Worm (Caenorhabditis elegans) whole organism, young adult: Measurements from ENCODE around the gene Y32H12A.6.

Experiments
- B0019.2 ChIP-seq: fragments of 200-800 bp; sonication (Bioruptor generic); conservative IDR thresholded peaks from 2 replicates; pipeline ENCODE4 v1.3.6; 2022; ENCODE audit warnings: missing genetic modification reagents, missing genetic modification characterization, missing compliant biosample characterization
- B0261.1 ChIP-seq: sonication (generic microtip); optimal IDR thresholded peaks from 2 replicates; lab custom pipeline; 2016; ENCODE audit warnings: mild to moderate bottlenecking, missing genetic modification characterization, moderate library complexity, missing compliant biosample characterization
- B0336.3 ChIP-seq: fragments of 200-800 bp; sonication (Bioruptor generic); IDR thresholded peaks from 2 replicates; pipeline ENCODE4 v1.3.6; 2022; ENCODE audit warnings: missing genetic modification characterization, missing compliant biosample characterization
- F10E7.11 ChIP-seq: sonication (generic microtip); optimal IDR thresholded peaks from 2 replicates; lab custom pipeline; 2017; ENCODE audit warnings: mild to moderate bottlenecking, missing genetic modification characterization, moderate library complexity, missing compliant biosample characterization
- F37B4.10 ChIP-seq: fragments of 200-800 bp; sonication (Bioruptor generic); IDR thresholded peaks from 2 replicates; pipeline ENCODE4 v1.3.6; 2022; ENCODE audit warnings: missing genetic modification characterization, missing compliant biosample characterization
- F52B5.7 ChIP-seq: sonication (generic microtip); optimal IDR thresholded peaks from 2 replicates; lab custom pipeline; 2016; ENCODE audit warnings: mild to moderate bottlenecking, missing genetic modification characterization, missing compliant biosample characterization
- F57A8.1 ChIP-seq: fragments of 200-800 bp; sonication (Bioruptor generic); optimal IDR thresholded peaks from 2 replicates; lab custom pipeline; 2018; ENCODE audit warnings: mild to moderate bottlenecking, missing genetic modification characterization, moderate library complexity, missing compliant biosample characterization
- K11D2.4 ChIP-seq: fragments of 200-800 bp; sonication (Bioruptor generic); IDR thresholded peaks from 2 replicates; pipeline ENCODE4 v1.3.6; 2022; ENCODE audit warnings: missing genetic modification reagents, missing genetic modification characterization, missing compliant biosample characterization
- K12H6.12 ChIP-seq: fragments of 200-800 bp; sonication (Bioruptor generic); optimal IDR thresholded peaks from 2 replicates; lab custom pipeline; 2018; ENCODE audit warnings: mild to moderate bottlenecking, missing genetic modification characterization, missing compliant biosample characterization
- T26A5.8 ChIP-seq: sonication (generic microtip); optimal IDR thresholded peaks from 2 replicates; lab custom pipeline; 2016; ENCODE audit warnings: missing genetic modification characterization, missing compliant biosample characterization
- Y53G8AR.9 ChIP-seq: fragments of 200-800 bp; sonication (Bioruptor generic); conservative IDR thresholded peaks from 2 replicates; pipeline ENCODE4 v1.3.6; 2022; ENCODE audit warnings: missing genetic modification reagents, missing genetic modification characterization, missing compliant biosample characterization
- Y67H2A.10 ChIP-seq: fragments of 200-800 bp; sonication (Bioruptor generic); conservative IDR thresholded peaks from 2 replicates; pipeline ENCODE4 v1.3.6; 2022; ENCODE audit warnings: missing genetic modification reagents, missing genetic modification characterization, missing compliant biosample characterization
- ZK185.1 ChIP-seq: sonication (generic microtip); optimal IDR thresholded peaks from 2 replicates; lab custom pipeline; 2016; ENCODE audit warnings: mild to moderate bottlenecking, missing genetic modification characterization, missing compliant biosample characterization; ENCODE audit not compliant: poor library complexity, severe bottlenecking
- atf-7 ChIP-seq: sonication (generic microtip); optimal IDR thresholded peaks from 2 replicates; lab custom pipeline; 2017; ENCODE audit warnings: mild to moderate bottlenecking, missing genetic modification characterization, missing compliant biosample characterization
- attf-5 ChIP-seq: fragments of 200-800 bp; sonication (Bioruptor generic); optimal IDR thresholded peaks from 2 replicates; lab custom pipeline; 2018; ENCODE audit warnings: mild to moderate bottlenecking, missing genetic modification characterization, missing compliant biosample characterization
- bed-1 ChIP-seq: fragments of 200-800 bp; sonication (Bioruptor generic); IDR thresholded peaks from 2 replicates; pipeline ENCODE4 v1.3.6; 2022; ENCODE audit warnings: missing genetic modification reagents, missing genetic modification characterization, missing compliant biosample characterization
- cebp-1 ChIP-seq, 2 experiments: fragments of 200-800 bp in 1 of 2; sonication (Bioruptor generic) in 1 of 2; sonication (generic microtip) in 1 of 2; IDR thresholded peaks in 1 of 2; optimal IDR thresholded peaks in 1 of 2; 2 replicates each; pipeline versions ENCODE4 v1.3.6 to Lab custom; 2017 to 2022; ENCODE audit warnings: missing compliant biosample characterization in 2 of 2, missing genetic modification characterization in 2 of 2, mild to moderate bottlenecking in 1 of 2, missing genetic modification reagents in 1 of 2, moderate library complexity in 1 of 2
- cebp-2 ChIP-seq: fragments of 200-800 bp; sonication (Bioruptor generic); IDR thresholded peaks from 2 replicates; pipeline ENCODE4 v1.3.6; 2022; ENCODE audit warnings: missing genetic modification characterization, missing compliant biosample characterization
- ceh-27 ChIP-seq: fragments of 200-800 bp; sonication (Bioruptor generic); optimal IDR thresholded peaks from 2 replicates; lab custom pipeline; 2018; ENCODE audit warnings: mild to moderate bottlenecking, missing genetic modification characterization, moderate library complexity, missing compliant biosample characterization
- dpff-1 ChIP-seq: sonication (generic microtip); optimal IDR thresholded peaks from 2 replicates; lab custom pipeline; 2017; ENCODE audit warnings: mild to moderate bottlenecking, missing genetic modification characterization, missing compliant biosample characterization
- dpl-1 ChIP-seq: fragments of 150-350 bp; optimal IDR thresholded peaks from 2 replicates; lab custom pipeline; 2014; ENCODE audit warnings: missing biosample characterization, missing genetic modification reagents, missing genetic modification characterization
- egl-44 ChIP-seq: fragments of 200-800 bp; sonication (Bioruptor generic); IDR thresholded peaks from 2 replicates; pipeline ENCODE4 v1.3.6; 2022; ENCODE audit warnings: missing genetic modification reagents, missing genetic modification characterization, missing compliant biosample characterization
- fkh-3 ChIP-seq: sonication (generic microtip); optimal IDR thresholded peaks from 2 replicates; lab custom pipeline; 2016; ENCODE audit warnings: mild to moderate bottlenecking, missing genetic modification characterization, missing compliant biosample characterization
- him-1 ChIP-seq: sonication (generic microtip); optimal IDR thresholded peaks from 2 replicates; lab custom pipeline; 2016; ENCODE audit warnings: missing genotype, missing genetic modification reagents, missing genetic modification characterization, missing compliant biosample characterization
- lag-1 ChIP-seq: fragments of 200-800 bp; sonication (Bioruptor generic); IDR thresholded peaks from 2 replicates; pipeline ENCODE4 v1.3.6; 2022; ENCODE audit warnings: missing genetic modification reagents, missing genetic modification characterization, missing compliant biosample characterization
- let-607 ChIP-seq, 2 experiments: fragments of 200-800 bp in 1 of 2; sonication (Bioruptor generic) in 1 of 2; sonication (generic microtip) in 1 of 2; optimal IDR thresholded peaks; 2 replicates each; lab custom pipeline; 2016 to 2018; ENCODE audit warnings: mild to moderate bottlenecking in 2 of 2, missing compliant biosample characterization in 2 of 2, missing genetic modification characterization in 2 of 2, moderate library complexity in 2 of 2, missing genotype in 1 of 2
- lin-54 ChIP-seq: fragments of 200-800 bp; sonication (Bioruptor generic); optimal IDR thresholded peaks from 2 replicates; lab custom pipeline; 2018; ENCODE audit warnings: mild to moderate bottlenecking, missing genetic modification characterization, missing compliant biosample characterization
- madf-10 ChIP-seq: sonication (generic microtip); optimal IDR thresholded peaks from 2 replicates; lab custom pipeline; 2016; ENCODE audit warnings: mild to moderate bottlenecking, missing genetic modification characterization, missing compliant biosample characterization
- madf-3 ChIP-seq: fragments of 200-800 bp; sonication (Bioruptor generic); IDR thresholded peaks from 2 replicates; pipeline ENCODE4 v1.3.6; 2022; ENCODE audit warnings: missing genetic modification reagents, missing genetic modification characterization, missing compliant biosample characterization
- madf-6 ChIP-seq: fragments of 200-800 bp; sonication (Bioruptor generic); IDR thresholded peaks from 2 replicates; pipeline ENCODE4 v1.3.6; 2022; ENCODE audit warnings: missing genetic modification reagents, missing genetic modification characterization, missing compliant biosample characterization
- madf-8 ChIP-seq: fragments of 200-800 bp; sonication (Bioruptor generic); conservative IDR thresholded peaks from 2 replicates; pipeline ENCODE4 v1.3.6; 2022; ENCODE audit warnings: missing genetic modification reagents, missing genetic modification characterization, missing compliant biosample characterization
- mcd-1 ChIP-seq: fragments of 200-800 bp; sonication (Bioruptor generic); IDR thresholded peaks from 2 replicates; pipeline ENCODE4 v1.3.6; 2022; ENCODE audit warnings: missing genetic modification reagents, missing genetic modification characterization, missing compliant biosample characterization
- mes-4 ChIP-seq: sonication (generic microtip); optimal IDR thresholded peaks from 2 replicates; lab custom pipeline; 2016; ENCODE audit warnings: missing genotype, missing genetic modification characterization, missing compliant biosample characterization
- mxl-1 ChIP-seq: sonication (generic microtip); optimal IDR thresholded peaks from 2 replicates; lab custom pipeline; 2016; ENCODE audit warnings: missing genetic modification characterization, missing compliant biosample characterization
- nhr-27 ChIP-seq: fragments of 200-800 bp; sonication (Bioruptor generic); optimal IDR thresholded peaks from 2 replicates; lab custom pipeline; 2018; ENCODE audit warnings: mild to moderate bottlenecking, missing genetic modification characterization, moderate library complexity, missing compliant biosample characterization
- nhr-80 ChIP-seq: sonication (generic microtip); optimal IDR thresholded peaks from 2 replicates; lab custom pipeline; 2016; ENCODE audit warnings: missing genetic modification characterization, missing compliant biosample characterization
- nhr-90 ChIP-seq: sonication (generic microtip); optimal IDR thresholded peaks from 2 replicates; lab custom pipeline; 2016; ENCODE audit warnings: missing genotype, mild to moderate bottlenecking, missing genetic modification characterization, missing compliant biosample characterization
- rcor-1 ChIP-seq: fragments of 200-800 bp; sonication (Bioruptor generic); IDR thresholded peaks from 2 replicates; pipeline ENCODE4 v1.3.6; 2022; ENCODE audit warnings: missing genetic modification reagents, missing genetic modification characterization, missing compliant biosample characterization
- rec-8 ChIP-seq, 2 experiments: sonication (generic microtip); optimal IDR thresholded peaks; 2 replicates each; lab custom pipeline; 2016; ENCODE audit warnings: mild to moderate bottlenecking in 2 of 2, missing genetic modification characterization in 2 of 2, missing genetic modification reagents in 2 of 2, missing genotype in 2 of 2, missing biosample characterization in 1 of 2, missing compliant biosample characterization in 1 of 2, moderate library complexity in 1 of 2
- repo-1 ChIP-seq: sonication (generic microtip); optimal IDR thresholded peaks from 2 replicates; lab custom pipeline; 2017; ENCODE audit warnings: mild to moderate bottlenecking, missing genetic modification characterization, missing compliant biosample characterization
- somi-1 ChIP-seq: fragments of 200-800 bp; sonication (Bioruptor generic); optimal IDR thresholded peaks from 2 replicates; lab custom pipeline; 2018; ENCODE audit warnings: mild to moderate bottlenecking, missing genetic modification characterization, missing compliant biosample characterization
- sptf-2 ChIP-seq: fragments of 200-800 bp; sonication (Bioruptor generic); optimal IDR thresholded peaks from 2 replicates; lab custom pipeline; 2018; ENCODE audit warnings: mild to moderate bottlenecking, missing genetic modification characterization, missing compliant biosample characterization
- tlf-1 ChIP-seq: fragments of 200-800 bp; sonication (Bioruptor generic); optimal IDR thresholded peaks from 2 replicates; lab custom pipeline; 2018; ENCODE audit warnings: mild to moderate bottlenecking, missing genetic modification characterization, missing compliant biosample characterization
- zfh-2 ChIP-seq: fragments of 200-800 bp; sonication (Bioruptor generic); conservative IDR thresholded peaks from 2 replicates; pipeline ENCODE4 v1.3.6; 2022; ENCODE audit warnings: missing genetic modification reagents, missing genetic modification characterization, missing compliant biosample characterization
- zim-3 ChIP-seq: sonication (generic microtip); optimal IDR thresholded peaks from 2 replicates; lab custom pipeline; 2017; ENCODE audit warnings: mild to moderate bottlenecking, missing genetic modification characterization, moderate library complexity, missing compliant biosample characterization
- ztf-18 ChIP-seq: sonication (generic microtip); optimal IDR thresholded peaks from 2 replicates; lab custom pipeline; 2016; ENCODE audit warnings: missing genotype, mild to moderate bottlenecking, missing genetic modification characterization, missing compliant biosample characterization
- ztf-26 ChIP-seq: sonication (generic microtip); optimal IDR thresholded peaks from 2 replicates; lab custom pipeline; 2017; ENCODE audit warnings: missing genetic modification characterization, missing compliant biosample characterization

The Y32H12A.6 gene

ce11 chrIII:5373715-5374114 is 8.3 kb downstream of the Y32H12A.6 start:
- no peak for TF ChIP-seq madf-10
- no peak for TF ChIP-seq F52B5.7 (tag; lab: Kevin White, UChicago)
- no peak for TF ChIP-seq lin-54 (GFP tag; lab: Kevin White, UChicago)
- no peak for TF ChIP-seq ztf-26 (tag; lab: Kevin White, UChicago)

ce11 chrIII:5372884-5373283 is 9.1 kb downstream of the Y32H12A.6 start:
- TF ChIP-seq B0261.1 (tag; lab: Kevin White, UChicago): no peak
- no peak for TF ChIP-seq madf-3 (GFP tag; lab: Robert Waterston, UW)
- 0 out of 2 replicates have a peak, but pooled peaks have one; percentile 17 for TF ChIP-seq mcd-1
- TF ChIP-seq sptf-2: no peak
- no peak for TF ChIP-seq madf-10
- TF ChIP-seq F57A8.1 (GFP tag; lab: Kevin White, UChicago): no peak
- TF ChIP-seq cebp-1 (GFP tag; IDR thresholded peaks at IDR 0.05; lab: Robert Waterston, UW): no peak
- peak; percentile 7 for TF ChIP-seq cebp-1 (tag; optimal IDR thresholded peaks at IDR 0.05; lab: Kevin White, UChicago)
- TF ChIP-seq dpff-1 (tag; lab: Kevin White, UChicago): no peak
- no peak for TF ChIP-seq nhr-90 (tag; lab: Kevin White, UChicago)
- TF ChIP-seq dpl-1 (GFP tag; lab: Kevin White, UChicago): no peak
- TF ChIP-seq nhr-80: peak; percentile 19
- TF ChIP-seq atf-7 (tag; lab: Kevin White, UChicago): no peak
- 0 out of 2 replicates have a peak, but pooled peaks have one; percentile 11 for TF ChIP-seq K11D2.4 (GFP tag; lab: Robert Waterston, UW)
- no peak for TF ChIP-seq T26A5.8 (tag; lab: Kevin White, UChicago)
- no peak for TF ChIP-seq let-607 (tag; optimal IDR thresholded peaks at IDR 0.05; lab: Kevin White, UChicago)
- TF ChIP-seq fkh-3 (tag; lab: Kevin White, UChicago): no peak
- peak; percentile 18 for TF ChIP-seq attf-5
- TF ChIP-seq rcor-1 (GFP tag; lab: Robert Waterston, UW): no peak
- TF ChIP-seq F10E7.11 (tag; lab: Kevin White, UChicago): no peak
- TF ChIP-seq ceh-27: peak; percentile 9
- TF ChIP-seq rec-8 (tag; optimal IDR thresholded peaks at IDR 0.05; lab: Kevin White, UChicago): no peak
- TF ChIP-seq him-1 (tag; lab: Kevin White, UChicago): no peak
- no peak for TF ChIP-seq ztf-18 (tag; lab: Kevin White, UChicago)
- TF ChIP-seq somi-1 (GFP tag; lab: Kevin White, UChicago): no peak
- no peak for TF ChIP-seq mes-4 (tag; lab: Kevin White, UChicago)
- TF ChIP-seq madf-8 (GFP tag; lab: Robert Waterston, UW): no peak
- no peak for TF ChIP-seq Y67H2A.10 (GFP tag; lab: Robert Waterston, UW)
- no peak for TF ChIP-seq ZK185.1 (tag; lab: Kevin White, UChicago)
- no peak for TF ChIP-seq cebp-2 (GFP tag; lab: Robert Waterston, UW)
- no peak for TF ChIP-seq K12H6.12 (tag; lab: Kevin White, UChicago)
- no peak for TF ChIP-seq B0019.2
- no peak for TF ChIP-seq madf-6 (GFP tag; lab: Robert Waterston, UW)
- TF ChIP-seq F52B5.7 (tag; lab: Kevin White, UChicago): no peak
- no peak for TF ChIP-seq tlf-1 (GFP tag; lab: Kevin White, UChicago)
- TF ChIP-seq lag-1 (GFP tag; lab: Robert Waterston, UW): no peak
- no peak for TF ChIP-seq F37B4.10 (GFP tag; lab: Robert Waterston, UW)
- no peak; the same call in 1 of the 2 replicates for TF ChIP-seq zfh-2 (GFP tag; lab: Robert Waterston, UW)
- no peak for TF ChIP-seq Y53G8AR.9 (GFP tag; lab: Robert Waterston, UW)
- TF ChIP-seq B0336.3 (GFP tag; lab: Robert Waterston, UW): 0 out of 2 replicates have a peak, but pooled peaks have one; percentile 24
- TF ChIP-seq nhr-27 (tag; lab: Kevin White, UChicago): no peak
- TF ChIP-seq mxl-1: no peak
- TF ChIP-seq bed-1 (GFP tag; lab: Robert Waterston, UW): no peak
- TF ChIP-seq repo-1: no peak
- no peak for TF ChIP-seq zim-3 (tag; lab: Kevin White, UChicago)
- no peak for TF ChIP-seq egl-44 (GFP tag; lab: Robert Waterston, UW)
